Fruit fly (Drosophila melanogaster): Measurements from ENCODE around the gene CG12877.

CG12877 gene

DNA sequence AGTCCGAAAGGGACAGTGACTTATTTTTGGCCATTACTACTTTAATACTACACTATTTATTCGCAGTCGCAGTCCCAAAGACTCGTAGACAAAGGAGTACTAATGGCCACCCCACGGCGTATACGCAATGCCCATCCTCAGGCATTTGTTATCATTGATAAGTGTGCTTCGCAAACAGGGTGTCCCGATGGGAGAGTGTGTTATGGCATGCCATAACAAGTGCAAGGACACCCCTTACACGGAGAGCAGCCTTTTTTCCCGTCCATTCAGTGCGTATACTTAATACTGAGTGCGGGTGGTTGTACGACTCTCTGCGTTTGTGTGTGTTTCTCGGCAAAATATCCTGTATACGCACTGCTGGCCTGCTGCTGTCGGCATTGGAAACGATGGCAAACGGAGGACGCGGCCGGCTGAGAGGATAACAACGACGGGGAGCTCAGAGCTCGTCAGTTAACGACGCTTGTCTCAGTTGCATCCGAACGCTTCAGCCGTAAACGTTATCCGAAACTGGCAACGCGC, 44.9 kb upstream of the CG12877 start, which contains the start of gene unc80 (continued):
- no peak for TF ChIP-seq amos (GFP tag; IDR thresholded peaks at IDR 0.05; ENCODE audit: partially characterized antibody)
- TF ChIP-seq Vsx1 (GFP tag; optimal IDR thresholded peaks at IDR 0.05) = no peak
- TF ChIP-seq Hmr (GFP tag; optimal IDR thresholded peaks at IDR 0.05) = peak; percentile 59
- TF ChIP-seq hkb (optimal IDR thresholded peaks at IDR 0.05) = no peak
- 0 out of 2 replicates have a peak, but pooled peaks have one; percentile 15 for TF ChIP-seq hkb (GFP tag; IDR thresholded peaks at IDR 0.05)
- TF ChIP-seq Med (GFP tag) = peak; percentile 86
- TF ChIP-seq CG6689 (GFP tag; IDR thresholded peaks at IDR 0.05) = no peak
- peak; percentile 18 for TF ChIP-seq CG6854 (GFP tag; optimal IDR thresholded peaks at IDR 0.05)
- peak; percentile 27; the same call in 1 of the 2 replicates for TF ChIP-seq lmd (GFP tag; IDR thresholded peaks at IDR 0.05)
- no peak for TF ChIP-seq sisA (GFP tag; IDR thresholded peaks at IDR 0.05)
- TF ChIP-seq Gug (GFP tag; IDR thresholded peaks at IDR 0.05) = no peak
- peak; percentile 13 for TF ChIP-seq Ets65A (GFP tag)
- TF ChIP-seq croc (GFP tag; conservative IDR thresholded peaks at IDR 0.05) = no peak
- no peak for TF ChIP-seq gcm2 (GFP tag; optimal IDR thresholded peaks at IDR 0.05)
- TF ChIP-seq gce (GFP tag; IDR thresholded peaks at IDR 0.05) = peak; percentile 15; the same call in 1 of the 3 replicates
- TF ChIP-seq slbo (GFP tag; IDR thresholded peaks at IDR 0.05) = peak; percentile 42; the same call in 1 of the 2 replicates
- peak; percentile 19 for TF ChIP-seq CG15514 (GFP tag; optimal IDR thresholded peaks at IDR 0.05)
- TF ChIP-seq shn (GFP tag; optimal IDR thresholded peaks at IDR 0.05) = no peak
- no peak for TF ChIP-seq prd (optimal IDR thresholded peaks at IDR 0.05)
- TF ChIP-seq prd (GFP tag; IDR thresholded peaks at IDR 0.05) = 0 out of 3 replicates have a peak, but pooled peaks have one; percentile 19
- no peak for TF ChIP-seq mirr (GFP tag; optimal IDR thresholded peaks at IDR 0.05)
- no peak for TF ChIP-seq danr (GFP tag; IDR thresholded peaks at IDR 0.05)
- TF ChIP-seq CG17912 (GFP tag; optimal IDR thresholded peaks at IDR 0.05) = no peak
- TF ChIP-seq gfzf (GFP tag; optimal IDR thresholded peaks at IDR 0.05) = no peak

dm6 chr3R:27662857-27663256, 44.0 kb upstream of the CG12877 start:
- TF ChIP-seq pros (GFP tag; optimal IDR thresholded peaks at IDR 0.05) = no peak
- no peak for TF ChIP-seq CG12219 (GFP tag; optimal IDR thresholded peaks at IDR 0.05)
- peak; percentile 100 for TF ChIP-seq scrt (GFP tag; optimal IDR thresholded peaks at IDR 0.05)
- TF ChIP-seq CG34422 (GFP tag; IDR thresholded peaks at IDR 0.05) = peak; percentile 80; the same call in 2 of the 3 replicates
- no peak for TF ChIP-seq CG11560 (tag; IDR thresholded peaks at IDR 0.05)
- peak; percentile 1 for TF ChIP-seq CG18599 (GFP tag; optimal IDR thresholded peaks at IDR 0.05)
- TF ChIP-seq Tbp (GFP tag; optimal IDR thresholded peaks at IDR 0.05) = no peak
- peak; percentile 7 for TF ChIP-seq CG8478 (optimal IDR thresholded peaks at IDR 0.05)
- 0 out of 3 replicates have a peak, but pooled peaks have one; percentile 17 for TF ChIP-seq CG11456 (GFP tag; IDR thresholded peaks at IDR 0.05)
- no peak for TF ChIP-seq mirr (GFP tag; optimal IDR thresholded peaks at IDR 0.05)
- 0 out of 4 replicates have a peak, but pooled peaks have one; percentile 30 for TF ChIP-seq chinmo (GFP tag; IDR thresholded peaks at IDR 0.05; ENCODE audit: partially characterized antibody)
- peak; percentile 87 for TF ChIP-seq ewg (GFP tag; optimal IDR thresholded peaks at IDR 0.05)
- 0 out of 2 replicates have a peak, but pooled peaks have one; percentile 16 for TF ChIP-seq crol (GFP tag; IDR thresholded peaks at IDR 0.05)
- no peak for TF ChIP-seq pho (GFP tag; optimal IDR thresholded peaks at IDR 0.05)
- TF ChIP-seq CG32767 (GFP tag; IDR thresholded peaks at IDR 0.05) = peak; percentile 27; the same call in 1 of the 2 replicates

DNA sequence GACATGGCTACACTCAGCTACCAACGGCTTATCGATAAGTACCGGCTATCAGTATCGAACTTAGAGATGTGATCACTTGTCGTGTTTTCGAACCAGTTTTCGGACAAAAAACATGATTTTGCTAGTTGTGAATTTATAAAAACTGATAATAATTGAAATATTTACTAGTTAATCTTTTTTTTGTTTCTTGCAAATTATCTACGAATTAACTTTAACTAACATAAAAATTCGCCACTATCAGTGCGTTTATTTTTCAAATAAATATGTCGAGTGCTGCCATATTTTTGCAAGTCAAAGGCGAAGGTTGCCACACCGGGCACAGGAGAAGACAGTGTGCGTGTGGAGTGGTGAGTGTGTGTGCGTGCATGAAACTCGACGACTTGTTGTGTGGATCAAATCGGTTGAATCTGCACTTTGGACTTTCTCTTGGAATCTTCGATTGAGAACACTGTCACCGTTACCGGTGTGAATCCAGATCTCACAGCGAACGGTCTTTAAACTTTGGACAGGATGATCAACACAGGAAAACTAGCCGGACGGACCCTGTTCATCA, 29.6 kb upstream of the CG12877 start, which contains the start of gene Hsdl2:
Hsdl2 (plus strand) TSS at position 349 of the 553 bp plus-strand sequence.
- no peak for TF ChIP-seq CrebB (tag; optimal IDR thresholded peaks at IDR 0.05)
- TF ChIP-seq fd102C (GFP tag; optimal IDR thresholded peaks at IDR 0.05) = no peak
- no peak for TF ChIP-seq Lpt (GFP tag; optimal IDR thresholded peaks at IDR 0.05)
- TF ChIP-seq HLH4C (GFP tag; IDR thresholded peaks at IDR 0.05; ENCODE audit: partially characterized antibody) = peak; percentile 85
- no peak for TF ChIP-seq ash1 (GFP tag; optimal IDR thresholded peaks at IDR 0.05)
- peak; percentile 74 for TF ChIP-seq Myb (GFP tag; optimal IDR thresholded peaks at IDR 0.05)
- TF ChIP-seq CG12219 (GFP tag; optimal IDR thresholded peaks at IDR 0.05) = no peak
- no peak for TF ChIP-seq dati (GFP tag; IDR thresholded peaks at IDR 0.05)
- no peak for TF ChIP-seq CG4854 (GFP tag; optimal IDR thresholded peaks at IDR 0.05)
- no peak for TF ChIP-seq CG17385 (GFP tag; optimal IDR thresholded peaks at IDR 0.05)
- TF ChIP-seq Dek (tag; optimal IDR thresholded peaks at IDR 0.05) = peak; percentile 11
- peak; percentile 34 for TF ChIP-seq CG10267 (tag; optimal IDR thresholded peaks at IDR 0.05)
- no peak for TF ChIP-seq CG10462 (GFP tag; optimal IDR thresholded peaks at IDR 0.05)

All from whole organism, embryonic.